Fruit fly (Drosophila melanogaster): ENCODE data around the gene gammaTub23C.

The gammaTub23C gene

dm6 chr2L:3004601-3005000 is 31.9 kb downstream of the gammaTub23C start (continued):
- no peak for TF ChIP-seq Vsx1 (GFP tag; optimal IDR thresholded peaks at IDR 0.05)
- no peak for TF ChIP-seq nerfin-1 (tag; optimal IDR thresholded peaks at IDR 0.05)
- no peak for TF ChIP-seq CHES-1-like (GFP tag; optimal IDR thresholded peaks at IDR 0.05)
- TF ChIP-seq CG12659 (GFP tag; optimal IDR thresholded peaks at IDR 0.05) = no peak
- 0 out of 2 replicates have a peak, but pooled peaks have one; percentile 22 for TF ChIP-seq CG17328 (GFP tag; IDR thresholded peaks at IDR 0.05)
- no peak for TF ChIP-seq ab (GFP tag; optimal IDR thresholded peaks at IDR 0.05)

dm6 chr2L:3005483-3005882 is 32.8 kb downstream of the gammaTub23C start:
- no peak for TF ChIP-seq sug (tag; optimal IDR thresholded peaks at IDR 0.05)
- TF ChIP-seq cad (GFP tag; optimal IDR thresholded peaks at IDR 0.05) = peak; percentile 96
- TF ChIP-seq bcd (GFP tag; optimal IDR thresholded peaks at IDR 0.05) = no peak
- TF ChIP-seq Pdp1 (GFP tag; optimal IDR thresholded peaks at IDR 0.05) = peak in 1 of 2 experiments; percentile 43
- no peak for TF ChIP-seq CG13296 (GFP tag; optimal IDR thresholded peaks at IDR 0.05)
- no peak for TF ChIP-seq CG7745 (tag; optimal IDR thresholded peaks at IDR 0.05)
- TF ChIP-seq CG8388 (GFP tag; optimal IDR thresholded peaks at IDR 0.05) = no peak
- TF ChIP-seq Med (GFP tag) = peak; percentile 32
- no peak for TF ChIP-seq CG12744 (GFP tag; optimal IDR thresholded peaks at IDR 0.05)
- peak in 1 of 2 experiments; percentile 77 for TF ChIP-seq tll (GFP tag; optimal IDR thresholded peaks at IDR 0.05)
- TF ChIP-seq Antp (GFP tag; optimal IDR thresholded peaks at IDR 0.05) = no peak
- no peak for TF ChIP-seq gcm2 (GFP tag; optimal IDR thresholded peaks at IDR 0.05)

dm6 chr2L:3006194-3006593 is 33.5 kb downstream of the gammaTub23C start:
- TF ChIP-seq exex (tag; optimal IDR thresholded peaks at IDR 0.05) = no peak
- peak; percentile 39 for TF ChIP-seq CG13894 (tag; optimal IDR thresholded peaks at IDR 0.05)
- TF ChIP-seq Mad (GFP tag; optimal IDR thresholded peaks at IDR 0.05) = no peak
- no peak for TF ChIP-seq zen2 (GFP tag; IDR thresholded peaks at IDR 0.05; ENCODE audit: partially characterized antibody)
- no peak for TF ChIP-seq repo (GFP tag; optimal IDR thresholded peaks at IDR 0.05)
- no peak for TF ChIP-seq chif (GFP tag; optimal IDR thresholded peaks at IDR 0.05)
- TF ChIP-seq fd3F (GFP tag; optimal IDR thresholded peaks at IDR 0.05) = no peak
- TF ChIP-seq CG9727 (GFP tag; optimal IDR thresholded peaks at IDR 0.05) = no peak
- TF ChIP-seq CG9876 (GFP tag; optimal IDR thresholded peaks at IDR 0.05) = no peak
- no peak for TF ChIP-seq insv (GFP tag; optimal IDR thresholded peaks at IDR 0.05)
- no peak for TF ChIP-seq C15 (GFP tag; IDR thresholded peaks at IDR 0.05)
- TF ChIP-seq CG2120 (GFP tag; optimal IDR thresholded peaks at IDR 0.05) = no peak
- TF ChIP-seq CG17186 (GFP tag; optimal IDR thresholded peaks at IDR 0.05) = no peak
- no peak for TF ChIP-seq ewg (GFP tag; optimal IDR thresholded peaks at IDR 0.05)
- TF ChIP-seq CG16815 (GFP tag; optimal IDR thresholded peaks at IDR 0.05) = no peak
- TF ChIP-seq vvl (GFP tag; IDR thresholded peaks at IDR 0.05) = peak; percentile 56
- peak; percentile 71 for TF ChIP-seq sd (tag; optimal IDR thresholded peaks at IDR 0.05)
- TF ChIP-seq Blimp-1 (GFP tag; optimal IDR thresholded peaks at IDR 0.05) = peak; percentile 83
- TF ChIP-seq CG7745 (tag; optimal IDR thresholded peaks at IDR 0.05) = peak; percentile 51

- TF ChIP-seq CG17912 (GFP tag; optimal IDR thresholded peaks at IDR 0.05) (no peak), vfl (GFP tag; optimal IDR thresholded peaks at IDR 0.05) (no peak), Ets97D (GFP tag; optimal IDR thresholded peaks at IDR 0.05) (no peak), Ets65A (GFP tag) (peak; percentile 11), Mrtf (GFP tag; IDR thresholded peaks at IDR 0.05) (no peak), abd-A (tag; optimal IDR thresholded peaks at IDR 0.05) (peak; percentile 78), CG15269 (tag; optimal IDR thresholded peaks at IDR 0.05) (peak; percentile 32), zen (tag; optimal IDR thresholded peaks at IDR 0.05) (peak; percentile 39), CG12769 (tag; optimal IDR thresholded peaks at IDR 0.05) (peak; percentile 62), CG8765 (GFP tag; IDR thresholded peaks at IDR 0.05) (no peak), CG11695 (GFP tag; IDR thresholded peaks at IDR 0.05) (no peak), chinmo (GFP tag; IDR thresholded peaks at IDR 0.05; ENCODE audit: partially characterized antibody) (0 out of 4 replicates have a peak, but pooled peaks have one; percentile 21), Med (GFP tag) (peak; percentile 35)
These were observed 34.3 kb downstream of the gammaTub23C start for dm6 chr2L:3006925-3007426.
